Worm (Caenorhabditis elegans) whole organism, mixed stage, embryonic: Measurements from ENCODE around the gene srbc-76.

ENCODE experiments used
- elt-1 ChIP-seq: sonication (generic microtip); optimal IDR thresholded peaks from 2 replicates; lab custom pipeline; 2017; ENCODE audit warnings: missing genetic modification characterization, mild to moderate bottlenecking, missing compliant biosample characterization, antibody characterized with exemption, moderate library complexity, borderline replicate concordance; ENCODE audit not compliant: insufficient read depth
- nhr-237 ChIP-seq: fragments of 150-350 bp; optimal IDR thresholded peaks from 2 replicates; lab custom pipeline; 2014; ENCODE audit warnings: missing biosample characterization, missing genetic modification characterization
- nhr-28 ChIP-seq: fragments of 150-350 bp; optimal IDR thresholded peaks from 2 replicates; lab custom pipeline; 2014; ENCODE audit warnings: missing biosample characterization, missing genetic modification characterization
- pha-4 ChIP-seq: fragments of 150-350 bp; optimal IDR thresholded peaks from 2 replicates; lab custom pipeline; 2018; ENCODE audit warnings: missing biosample characterization, missing genetic modification reagents, missing genetic modification characterization
- unc-39 ChIP-seq: fragments of 150-350 bp; optimal IDR thresholded peaks from 2 replicates; lab custom pipeline; 2014; ENCODE audit warnings: missing biosample characterization, missing genetic modification characterization

- TF ChIP-seq nhr-28 (tag; lab: Kevin White, UChicago) (no peak), unc-39 (tag; lab: Kevin White, UChicago) (no peak), pha-4 (tag; lab: Kevin White, UChicago) (no peak), elt-1 (tag; lab: Kevin White, UChicago) (no peak), nhr-237 (tag; lab: Kevin White, UChicago) (no peak)
Measured at ce11 chrV:15226206-15226605, 26.0 kb upstream of the srbc-76 start.
